Worm (Caenorhabditis elegans): ENCODE measurements around the gene str-199.

ce11 chrV:17182045-17182444, 8.3 kb downstream of the str-199 start, which contains the start of gene srh-159:
- TF ChIP-seq ztf-4 (tag; optimal IDR thresholded peaks at IDR 0.05) (no peak), skn-1 (tag; optimal IDR thresholded peaks at IDR 0.05) (no peak), ZK546.5 (tag; optimal IDR thresholded peaks at IDR 0.05) (no peak), ceh-9 (tag; optimal IDR thresholded peaks at IDR 0.05) (no peak), nhr-237 (tag; optimal IDR thresholded peaks at IDR 0.05) (no peak), lin-39 (tag; optimal IDR thresholded peaks at IDR 0.05) (no peak), nhr-77 (tag; optimal IDR thresholded peaks at IDR 0.05) (no peak), lin-15B (tag; optimal IDR thresholded peaks at IDR 0.05) (no peak), hmg-11 (tag; optimal IDR thresholded peaks at IDR 0.05) (no peak), nhr-25 (tag; optimal IDR thresholded peaks at IDR 0.05) (no peak), ztf-11 (tag; optimal IDR thresholded peaks at IDR 0.05) (no peak), ama-1 (optimal IDR thresholded peaks at IDR 0.05) (no peak), mdl-1 (tag; optimal IDR thresholded peaks at IDR 0.05) (no peak)

Data from whole organism, L3 larva.